Fruit fly (Drosophila melanogaster) whole organism, embryonic: ENCODE results near the gene Dhod.

Experiments
- Asciz ChIP-seq: fragments of 200-800 bp; sonication (Bioruptor generic); optimal IDR thresholded peaks from 2 replicates; lab custom pipeline; 2017; ENCODE audit warnings: missing biosample characterization, mild to moderate bottlenecking, missing genetic modification characterization, missing genetic modification reagents
- Blimp-1 ChIP-seq: fragments of 200-800 bp; sonication (Bioruptor generic); optimal IDR thresholded peaks from 3 replicates; lab custom pipeline; 2018; ENCODE audit warnings: missing biosample characterization, missing genetic modification characterization, mild to moderate bottlenecking, moderate library complexity, missing genetic modification reagents
- CG1024 ChIP-seq: fragments of 200-800 bp; sonication (Bioruptor generic); IDR thresholded peaks from 2 replicates; pipeline ENCODE4 v1.3.6; 2022; ENCODE audit warnings: missing biosample characterization, missing genetic modification characterization
- CG10366 ChIP-seq: fragments of 200-800 bp; sonication (Bioruptor generic); IDR thresholded peaks from 2 replicates; pipeline ENCODE4 v1.3.6; 2022; ENCODE audit warnings: missing biosample characterization, missing genetic modification characterization
- CG13296 ChIP-seq: fragments of 200-800 bp; sonication (Bioruptor generic); optimal IDR thresholded peaks from 3 replicates; lab custom pipeline; 2018; ENCODE audit warnings: missing biosample characterization, mild to moderate bottlenecking, missing genetic modification characterization
- CG13424 ChIP-seq: fragments of 200-800 bp; sonication (Bioruptor generic); optimal IDR thresholded peaks from 2 replicates; lab custom pipeline; 2019; ENCODE audit warnings: missing biosample characterization, mild to moderate bottlenecking, missing genetic modification characterization, moderate library complexity
- CG14667 ChIP-seq: fragments of 200-800 bp; sonication (Bioruptor generic); IDR thresholded peaks from 2 replicates; pipeline ENCODE4 v1.3.6; 2022; ENCODE audit warnings: missing biosample characterization, missing genetic modification characterization
- CG15514 ChIP-seq: fragments of 200-800 bp; sonication (Bioruptor generic); optimal IDR thresholded peaks from 3 replicates; lab custom pipeline; 2017; ENCODE audit warnings: missing biosample characterization, missing genetic modification characterization, mild to moderate bottlenecking, moderate library complexity, missing genetic modification reagents
- CG16863 ChIP-seq: fragments of 200-800 bp; sonication (Bioruptor generic); optimal IDR thresholded peaks from 3 replicates; lab custom pipeline; 2016; ENCODE audit warnings: missing biosample characterization, missing genetic modification characterization
- CG17568 ChIP-seq: fragments of 200-800 bp; sonication (Bioruptor generic); optimal IDR thresholded peaks from 2 replicates; lab custom pipeline; 2018; ENCODE audit warnings: missing biosample characterization, mild to moderate bottlenecking, missing genetic modification characterization, moderate library complexity
- CG17912 ChIP-seq: fragments of 200-800 bp; sonication (Bioruptor generic); optimal IDR thresholded peaks from 2 replicates; lab custom pipeline; 2018; ENCODE audit warnings: missing biosample characterization, mild to moderate bottlenecking, missing genetic modification characterization
- CG2120 ChIP-seq: fragments of 200-800 bp; sonication (Bioruptor generic); optimal IDR thresholded peaks from 3 replicates; lab custom pipeline; 2016; ENCODE audit warnings: missing biosample characterization, missing genetic modification characterization
- CG30403 ChIP-seq: fragments of 200-800 bp; sonication (Bioruptor generic); optimal IDR thresholded peaks from 3 replicates; lab custom pipeline; 2016; ENCODE audit warnings: missing biosample characterization, missing genetic modification characterization
- CG3281 ChIP-seq: fragments of 200-800 bp; sonication (Bioruptor generic); optimal IDR thresholded peaks from 3 replicates; lab custom pipeline; 2017; ENCODE audit warnings: missing biosample characterization, mild to moderate bottlenecking, missing genetic modification characterization
- CG3726 ChIP-seq: fragments of 200-800 bp; sonication (Bioruptor generic); IDR thresholded peaks from 3 replicates; pipeline ENCODE4, ENCODE4 v1.3.6; 2022; ENCODE audit warnings: missing biosample characterization, missing genetic modification characterization
- CG4360 ChIP-seq: fragments of 200-800 bp; sonication (Bioruptor generic); IDR thresholded peaks from 2 replicates; pipeline ENCODE4 v1.3.6; 2022; ENCODE audit warnings: missing biosample characterization, missing genetic modification characterization
- CG4854 ChIP-seq: fragments of 200-800 bp; sonication (Bioruptor generic); optimal IDR thresholded peaks from 2 replicates; lab custom pipeline; 2016; ENCODE audit warnings: missing biosample characterization, missing genetic modification characterization, inconsistent platforms
- CG5953 ChIP-seq: fragments of 200-800 bp; sonication (Bioruptor generic); IDR thresholded peaks from 2 replicates; pipeline ENCODE4 v1.3.6; 2022; ENCODE audit warnings: missing biosample characterization, missing genetic modification characterization
- CG7556 ChIP-seq: fragments of 200-800 bp; sonication (Bioruptor generic); optimal IDR thresholded peaks from 2 replicates; lab custom pipeline; 2017; ENCODE audit warnings: missing biosample characterization, mild to moderate bottlenecking, missing genetic modification characterization
- CG8924 ChIP-seq: fragments of 200-800 bp; optimal IDR thresholded peaks from 3 replicates; lab custom pipeline; 2019; ENCODE audit warnings: missing biosample characterization, mild to moderate bottlenecking, missing genetic modification characterization, moderate library complexity
- CG8944 ChIP-seq: fragments of 200-800 bp; sonication (Bioruptor generic); optimal IDR thresholded peaks from 3 replicates; lab custom pipeline; 2016; ENCODE audit warnings: missing biosample characterization, missing genetic modification characterization
- CG9609 ChIP-seq: fragments of 200-800 bp; sonication (Bioruptor generic); optimal IDR thresholded peaks from 3 replicates; lab custom pipeline; 2016; ENCODE audit warnings: missing biosample characterization, missing genetic modification characterization
- Dll ChIP-seq: fragments of 200-800 bp; sonication (Bioruptor generic); IDR thresholded peaks from 4 replicates; pipeline ENCODE4 v1.3.6; 2022; ENCODE audit warnings: missing biosample characterization, missing genetic modification characterization; ENCODE audit not compliant: partially characterized antibody
- Dp ChIP-seq: fragments of 200-800 bp; sonication (Bioruptor generic); optimal IDR thresholded peaks from 2 replicates; lab custom pipeline; 2018; ENCODE audit warnings: missing biosample characterization, mild to moderate bottlenecking, missing genetic modification characterization, moderate library complexity
- H15 ChIP-seq: fragments of 200-800 bp; sonication (Bioruptor generic); IDR thresholded peaks from 3 replicates; pipeline ENCODE4 v1.3.6; 2022; ENCODE audit warnings: missing biosample characterization, missing genetic modification characterization
- Hey ChIP-seq: fragments of 200-800 bp; sonication (Bioruptor generic); optimal IDR thresholded peaks from 3 replicates; lab custom pipeline; 2018; ENCODE audit warnings: missing biosample characterization, mild to moderate bottlenecking, missing genetic modification characterization
- Hmr ChIP-seq: fragments of 200-800 bp; sonication (Bioruptor generic); optimal IDR thresholded peaks from 3 replicates; lab custom pipeline; 2017; ENCODE audit warnings: mild to moderate bottlenecking, missing biosample characterization, missing genetic modification reagents, missing genetic modification characterization
- Myb ChIP-seq: fragments of 200-800 bp; sonication (Bioruptor generic); optimal IDR thresholded peaks from 2 replicates; lab custom pipeline; 2016; ENCODE audit warnings: missing biosample characterization, missing genetic modification characterization
- Optix ChIP-seq: fragments of 200-800 bp; sonication (Bioruptor generic); IDR thresholded peaks from 3 replicates; pipeline ENCODE4 v1.3.6; 2022; ENCODE audit warnings: missing biosample characterization, missing genetic modification characterization
- Poxn ChIP-seq: fragments of 200-800 bp; sonication (Bioruptor generic); IDR thresholded peaks from 2 replicates; pipeline ENCODE4 v1.3.6; 2022; ENCODE audit warnings: missing biosample characterization, missing genetic modification characterization
- Scr ChIP-seq: fragments of 200-800 bp; sonication (Bioruptor generic); IDR thresholded peaks from 2 replicates; pipeline ENCODE4 v1.3.6; 2022; ENCODE audit warnings: missing biosample characterization, missing genetic modification characterization; ENCODE audit not compliant: partially characterized antibody
- Spps ChIP-seq: fragments of 200-800 bp; sonication (Bioruptor generic); optimal IDR thresholded peaks from 2 replicates; lab custom pipeline; 2018; ENCODE audit warnings: missing biosample characterization, mild to moderate bottlenecking, missing genetic modification characterization
- al ChIP-seq: fragments of 200-800 bp; sonication (Bioruptor generic); IDR thresholded peaks from 2 replicates; pipeline ENCODE4 v1.3.6; 2022; ENCODE audit warnings: missing biosample characterization, missing genetic modification characterization
- aop ChIP-seq: fragments of 200-800 bp; sonication (Bioruptor generic); IDR thresholded peaks from 2 replicates; pipeline ENCODE4 v1.3.6; 2022; ENCODE audit warnings: missing biosample characterization, missing genetic modification characterization
- az2 ChIP-seq: fragments of 200-800 bp; sonication (Bioruptor generic); optimal IDR thresholded peaks from 3 replicates; lab custom pipeline; 2016; ENCODE audit warnings: missing biosample characterization, missing genetic modification characterization
- chm ChIP-seq: fragments of 200-800 bp; sonication (Bioruptor generic); IDR thresholded peaks from 2 replicates; pipeline ENCODE4 v1.3.6; 2022; ENCODE audit warnings: missing biosample characterization, missing genetic modification characterization
- dati ChIP-seq: fragments of 200-800 bp; sonication (Bioruptor generic); IDR thresholded peaks from 2 replicates; pipeline ENCODE4 v1.3.6; 2022; ENCODE audit warnings: missing biosample characterization, missing genetic modification characterization
- dmrt11E ChIP-seq: fragments of 200-800 bp; sonication (Bioruptor generic); optimal IDR thresholded peaks from 3 replicates; lab custom pipeline; 2018; ENCODE audit warnings: missing biosample characterization, mild to moderate bottlenecking, missing genetic modification characterization, moderate library complexity
- dpn ChIP-seq, 2 experiments: fragments of 200-800 bp; sonication (Bioruptor generic); optimal IDR thresholded peaks; 3 replicates each; lab custom pipeline; 2016; ENCODE audit warnings: missing biosample characterization in 2 of 2, missing genetic modification characterization in 2 of 2
- gfzf ChIP-seq: fragments of 200-800 bp; sonication (Bioruptor generic); optimal IDR thresholded peaks from 2 replicates; lab custom pipeline; 2016; ENCODE audit warnings: missing biosample characterization, mild to moderate bottlenecking, missing genetic modification characterization, moderate library complexity
- gt ChIP-seq: fragments of 200-800 bp; sonication (Bioruptor generic); IDR thresholded peaks from 2 replicates; pipeline ENCODE4 v1.3.6; 2022; ENCODE audit warnings: missing biosample characterization, missing genetic modification characterization
- hkb ChIP-seq, 2 experiments: fragments of 200-800 bp in 1 of 2; fragments of >200 bp in 1 of 2; sonication (Bioruptor generic) in 1 of 2; IDR thresholded peaks in 1 of 2; optimal IDR thresholded peaks in 1 of 2; 2 replicates each; pipeline versions ENCODE4 v1.3.6 to Lab custom; 2017 to 2022; ENCODE audit warnings: missing biosample characterization in 1 of 2, missing genetic modification characterization in 1 of 2
- lab ChIP-seq: fragments of 200-800 bp; sonication (Bioruptor generic); optimal IDR thresholded peaks from 3 replicates; lab custom pipeline; 2017; ENCODE audit warnings: missing biosample characterization, missing genetic modification characterization, mild to moderate bottlenecking, moderate library complexity, missing genetic modification reagents
- lilli ChIP-seq: fragments of 200-800 bp; sonication (Bioruptor generic); optimal IDR thresholded peaks from 3 replicates; lab custom pipeline; 2016; ENCODE audit warnings: missing biosample characterization, missing genetic modification characterization
- pzg ChIP-seq: fragments of 200-800 bp; sonication (Bioruptor generic); optimal IDR thresholded peaks from 3 replicates; lab custom pipeline; 2018; ENCODE audit warnings: missing biosample characterization, mild to moderate bottlenecking, missing genetic modification characterization, moderate library complexity
- so ChIP-seq: fragments of 200-800 bp; sonication (Bioruptor generic); IDR thresholded peaks from 3 replicates; pipeline ENCODE4 v1.3.6; 2022; ENCODE audit warnings: missing biosample characterization, missing genetic modification characterization
- sr ChIP-seq: fragments of 200-800 bp; sonication (Bioruptor generic); IDR thresholded peaks from 3 replicates; pipeline ENCODE4 v1.3.6; 2022; ENCODE audit warnings: missing biosample characterization, missing genetic modification characterization
- vfl ChIP-seq: fragments of 200-800 bp; sonication (Bioruptor generic); optimal IDR thresholded peaks from 2 replicates; lab custom pipeline; 2016; ENCODE audit warnings: missing biosample characterization, missing genetic modification characterization
- vnd ChIP-seq: fragments of 200-800 bp; sonication (Bioruptor generic); IDR thresholded peaks from 3 replicates; pipeline ENCODE4 v1.3.6; 2022; ENCODE audit warnings: missing biosample characterization, missing genetic modification characterization; ENCODE audit not compliant: partially characterized antibody
- z ChIP-seq: fragments of 200-800 bp; sonication (Bioruptor generic); IDR thresholded peaks from 3 replicates; pipeline ENCODE4 v1.3.6; 2022; ENCODE audit warnings: missing biosample characterization, missing genetic modification characterization

The Dhod gene

dm6 chr3R:8650741-8651140 is 2.0 kb downstream of the Dhod start, which contains the start of the genes Mkk4 and SLIRP2 (continued):
- TF ChIP-seq CG3726 (GFP tag; lab: Robert Waterston, UW): peak; percentile 98
- TF ChIP-seq pzg (GFP tag; lab: Kevin White, UChicago): peak; percentile 85
- TF ChIP-seq CG13424: peak; percentile 99
- peak; percentile 97 for TF ChIP-seq Asciz
- TF ChIP-seq lilli (GFP tag; lab: Kevin White, UChicago): peak; percentile 100
- TF ChIP-seq CG4854 (GFP tag; lab: Kevin White, UChicago): peak; percentile 98
- peak; percentile 89 for TF ChIP-seq Dll
- peak; percentile 98 for TF ChIP-seq gt
- TF ChIP-seq lab (GFP tag; lab: Kevin White, UChicago): peak; percentile 99
- TF ChIP-seq Dp: peak; percentile 48
- TF ChIP-seq CG10366: peak; percentile 99
- TF ChIP-seq Poxn (GFP tag; lab: Robert Waterston, UW): peak; percentile 97
- TF ChIP-seq dpn (GFP tag; optimal IDR thresholded peaks at IDR 0.05; lab: Kevin White, UChicago): peak; percentile 99
- peak; percentile 99 for TF ChIP-seq CG8924 (tag; lab: Kevin White, UChicago)
- TF ChIP-seq aop (GFP tag; lab: Robert Waterston, UW): peak; percentile 90
- TF ChIP-seq H15 (GFP tag; lab: Robert Waterston, UW): peak; percentile 99
- TF ChIP-seq CG7556 (GFP tag; lab: Kevin White, UChicago): peak; percentile 98
- TF ChIP-seq CG8944: peak; percentile 99
- peak; percentile 96 for TF ChIP-seq CG1024 (GFP tag; lab: Robert Waterston, UW)
- TF ChIP-seq dmrt11E (tag; lab: Kevin White, UChicago): peak; percentile 99
- peak; percentile 98 for TF ChIP-seq CG17568 (GFP tag; lab: Kevin White, UChicago)
- TF ChIP-seq Spps (tag; lab: Kevin White, UChicago): peak; percentile 98
- peak; percentile 78; the same call in 2 of the 3 replicates for TF ChIP-seq z (GFP tag; lab: Robert Waterston, UW)
- peak; percentile 85 for TF ChIP-seq vnd (GFP tag; lab: Robert Waterston, UW)
- peak; percentile 98 for TF ChIP-seq dati (GFP tag; lab: Robert Waterston, UW)
- peak; percentile 97 for TF ChIP-seq Blimp-1 (GFP tag; lab: Kevin White, UChicago)
- peak; percentile 99 for TF ChIP-seq vfl (GFP tag; lab: Kevin White, UChicago)
- TF ChIP-seq gfzf (GFP tag; lab: Kevin White, UChicago): peak; percentile 45
- peak; percentile 99 for TF ChIP-seq so (GFP tag; lab: Robert Waterston, UW)
- TF ChIP-seq sr: peak; percentile 95
- TF ChIP-seq Myb: peak; percentile 93
- TF ChIP-seq chm (GFP tag; lab: Robert Waterston, UW): peak; percentile 99
- TF ChIP-seq CG15514: peak; percentile 95
- peak; percentile 99 for TF ChIP-seq az2 (GFP tag; lab: Kevin White, UChicago)
- peak; percentile 99 for TF ChIP-seq CG16863 (GFP tag; lab: Kevin White, UChicago)
- TF ChIP-seq CG9609 (GFP tag; lab: Kevin White, UChicago): peak; percentile 99
- peak; percentile 90 for TF ChIP-seq CG4360 (GFP tag; lab: Robert Waterston, UW)
- TF ChIP-seq Hey (tag; lab: Kevin White, UChicago): peak; percentile 92
- peak; percentile 99 for TF ChIP-seq Optix
- TF ChIP-seq Scr (GFP tag; lab: Robert Waterston, UW): peak; percentile 87
- TF ChIP-seq CG2120 (GFP tag; lab: Kevin White, UChicago): peak; percentile 99
- peak; percentile 98 for TF ChIP-seq Hmr (GFP tag; lab: Kevin White, UChicago)
- TF ChIP-seq al (GFP tag; lab: Robert Waterston, UW): peak; percentile 98
- peak; percentile 97 for TF ChIP-seq CG13296 (GFP tag; lab: Kevin White, UChicago)
- peak; percentile 99 for TF ChIP-seq CG3281
- TF ChIP-seq CG5953 (GFP tag; lab: Robert Waterston, UW): peak; percentile 98
- peak; percentile 100 for TF ChIP-seq CG30403
- TF ChIP-seq CG17912 (GFP tag; lab: Kevin White, UChicago): peak; percentile 97
- TF ChIP-seq CG14667 (GFP tag; lab: Robert Waterston, UW): peak; percentile 99
- peak; percentile 69 for TF ChIP-seq hkb (optimal IDR thresholded peaks at IDR 0.05; lab: Kevin White, UChicago)
- TF ChIP-seq hkb (GFP tag; IDR thresholded peaks at IDR 0.05; lab: Robert Waterston, UW): peak; percentile 99
